Worm (Caenorhabditis elegans): Measurements from ENCODE around the gene srh-296.

DNA sequence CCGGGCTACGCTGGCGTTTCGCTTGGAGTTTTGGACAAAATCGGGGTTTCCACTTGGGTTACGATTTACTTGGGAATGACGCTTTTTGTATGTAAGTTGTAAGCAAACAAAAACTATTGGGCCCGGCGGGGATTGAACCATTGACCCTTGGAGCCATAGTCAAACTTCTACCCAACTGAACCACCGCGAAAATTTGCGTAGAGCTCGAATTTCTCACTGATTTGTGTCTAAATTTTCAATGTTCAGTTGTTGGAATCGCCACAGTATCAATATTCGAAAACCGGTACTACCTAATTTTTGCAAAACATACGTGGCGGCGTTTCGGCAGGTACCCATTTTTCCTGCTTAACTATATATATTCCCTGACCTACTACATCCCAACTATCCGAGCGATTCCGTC, 42.4 kb upstream of the srh-296 start:
- no peak for TF ChIP-seq blmp-1 (tag; optimal IDR thresholded peaks at IDR 0.05)
- no peak for TF ChIP-seq zag-1 (tag; optimal IDR thresholded peaks at IDR 0.05)
- TF ChIP-seq ceh-90 (tag; optimal IDR thresholded peaks at IDR 0.05), result no peak
- TF ChIP-seq lsy-2 (tag; optimal IDR thresholded peaks at IDR 0.05), result no peak
- no peak for TF ChIP-seq fos-1 (tag; optimal IDR thresholded peaks at IDR 0.05)
- TF ChIP-seq alr-1 (tag; optimal IDR thresholded peaks at IDR 0.05; ENCODE audit: borderline replicate concordance), result no peak
- no peak for TF ChIP-seq lin-15B (tag; optimal IDR thresholded peaks at IDR 0.05)
- TF ChIP-seq ceh-88 (GFP tag; IDR thresholded peaks at IDR 0.05), result no peak
